Worm (Caenorhabditis elegans) whole organism, L3 larva: ENCODE measurements around the gene str-172.

ENCODE experiments used
- fkh-2 ChIP-seq: fragments of 150-350 bp; optimal IDR thresholded peaks from 2 replicates; lab custom pipeline; 2014; ENCODE audit warnings: missing biosample characterization, missing genetic modification reagents, missing genetic modification characterization
- nhr-77 ChIP-seq: fragments of 150-350 bp; optimal IDR thresholded peaks from 2 replicates; lab custom pipeline; 2014; ENCODE audit warnings: missing biosample characterization, missing genetic modification characterization
- pha-4 ChIP-seq: fragments of 150-350 bp; optimal IDR thresholded peaks from 2 replicates; lab custom pipeline; 2014; ENCODE audit warnings: missing biosample characterization, missing genetic modification reagents, missing genetic modification characterization
- snpc-4 ChIP-seq: fragments of 150-350 bp; optimal IDR thresholded peaks from 2 replicates; lab custom pipeline; 2014; ENCODE audit warnings: missing biosample characterization, missing genetic modification characterization
- tbx-2 ChIP-seq: sonication (generic microtip); optimal IDR thresholded peaks from 2 replicates; lab custom pipeline; 2016; ENCODE audit warnings: mild to moderate bottlenecking, missing genetic modification characterization, missing compliant biosample characterization
- unc-62 ChIP-seq: fragments of 150-350 bp; sonication (generic microtip); optimal IDR thresholded peaks from 4 replicates; lab custom pipeline; 2014; ENCODE audit warnings: missing biosample characterization, missing genetic modification reagents, missing genetic modification characterization
- ztf-11 ChIP-seq: fragments of 150-350 bp; optimal IDR thresholded peaks from 2 replicates; lab custom pipeline; 2014; ENCODE audit warnings: missing biosample characterization, missing genetic modification characterization

DNA sequence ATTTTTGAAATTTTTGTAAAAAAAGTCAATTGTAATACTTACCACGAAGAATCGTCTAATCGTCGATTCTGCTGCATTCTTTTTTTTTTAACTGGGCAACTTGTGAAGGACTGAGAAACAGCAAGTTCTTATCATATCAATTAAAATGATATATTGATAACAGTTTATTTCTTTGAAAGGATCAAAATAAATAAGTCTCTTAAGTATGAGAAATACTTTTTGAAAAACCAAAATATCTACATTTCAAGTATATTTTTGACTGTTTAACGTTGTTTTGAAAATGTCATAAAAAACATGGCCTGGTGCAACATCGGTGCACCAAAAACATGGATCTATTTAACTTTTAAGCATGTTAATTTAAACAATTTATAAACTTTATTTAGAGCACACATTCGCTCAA lies 11.3 kb downstream of the str-172 start, which contains the start of gene Y17G9A.2:
- TF ChIP-seq tbx-2 (tag; lab: Kevin White, UChicago) (no peak), ztf-11 (tag; lab: Kevin White, UChicago) (no peak), fkh-2 (tag; lab: Kevin White, UChicago) (no peak), unc-62 (no peak), pha-4 (tag; lab: Kevin White, UChicago) (no peak), nhr-77 (tag; lab: Kevin White, UChicago) (no peak), snpc-4 (tag; lab: Kevin White, UChicago) (no peak)
